Fruit fly (Drosophila melanogaster): ENCODE measurements around the gene del.

The del gene

dm6 chr2L:21166422-21166821 is 18.1 kb upstream of the del start (continued):
- TF ChIP-seq CG17328 (GFP tag; IDR thresholded peaks at IDR 0.05) (0 out of 2 replicates have a peak, but pooled peaks have one; percentile 5), CG34422 (GFP tag; IDR thresholded peaks at IDR 0.05) (peak; percentile 36; the same call in 1 of the 3 replicates), gro (GFP tag; optimal IDR thresholded peaks at IDR 0.05) (peak; percentile 41), CHES-1-like (GFP tag; optimal IDR thresholded peaks at IDR 0.05) (peak; percentile 25), CG12659 (GFP tag; optimal IDR thresholded peaks at IDR 0.05) (peak; percentile 21), zfh2 (GFP tag; optimal IDR thresholded peaks at IDR 0.05) (peak; percentile 31), CG33213 (GFP tag; optimal IDR thresholded peaks at IDR 0.05) (peak; percentile 7), dm (GFP tag; optimal IDR thresholded peaks at IDR 0.05) (peak; percentile 59), ssp (GFP tag; IDR thresholded peaks at IDR 0.05) (no peak), Camta (GFP tag; optimal IDR thresholded peaks at IDR 0.05) (no peak), Opbp (GFP tag; IDR thresholded peaks at IDR 0.05; ENCODE audit: partially characterized antibody) (peak; percentile 40; the same call in 1 of the 3 replicates), Rfx (GFP tag; IDR thresholded peaks at IDR 0.05) (peak; percentile 22; the same call in 1 of the 2 replicates), CG14014 (GFP tag; IDR thresholded peaks at IDR 0.05) (no peak), Dbx (GFP tag; IDR thresholded peaks at IDR 0.05) (no peak), Pdp1 (GFP tag; optimal IDR thresholded peaks at IDR 0.05) (peak in 1 of 2 experiments; percentile 99), MESR4 (GFP tag; optimal IDR thresholded peaks at IDR 0.05) (peak; percentile 82), C15 (GFP tag; IDR thresholded peaks at IDR 0.05) (no peak), CG10543 (GFP tag; optimal IDR thresholded peaks at IDR 0.05) (peak; percentile 23), lilli (GFP tag; optimal IDR thresholded peaks at IDR 0.05) (peak; percentile 13), row (GFP tag; IDR thresholded peaks at IDR 0.05) (peak; percentile 33; the same call in 1 of the 3 replicates), pzg (GFP tag; optimal IDR thresholded peaks at IDR 0.05) (peak; percentile 63), MBD-R2 (GFP tag; IDR thresholded peaks at IDR 0.05) (peak; percentile 80), hkb (optimal IDR thresholded peaks at IDR 0.05) (no peak), hkb (GFP tag; IDR thresholded peaks at IDR 0.05) (no peak), CG1233 (GFP tag; optimal IDR thresholded peaks at IDR 0.05) (no peak), tio (GFP tag; optimal IDR thresholded peaks at IDR 0.05) (no peak), Med (GFP tag) (peak; percentile 84), CG13624 (GFP tag; optimal IDR thresholded peaks at IDR 0.05) (peak; percentile 14), dimm (GFP tag; IDR thresholded peaks at IDR 0.05) (no peak), CG2120 (GFP tag; optimal IDR thresholded peaks at IDR 0.05) (peak; percentile 8), dpn (GFP tag; optimal IDR thresholded peaks at IDR 0.05) (no peak), CG11560 (tag; IDR thresholded peaks at IDR 0.05) (no peak), CG9437 (GFP tag; optimal IDR thresholded peaks at IDR 0.05) (no peak), Sox100B (GFP tag; optimal IDR thresholded peaks at IDR 0.05) (no peak), CG5245 (GFP tag; optimal IDR thresholded peaks at IDR 0.05) (no peak), ro (GFP tag; IDR thresholded peaks at IDR 0.05) (no peak), Oli (tag; optimal IDR thresholded peaks at IDR 0.05) (no peak), CG9817 (tag; optimal IDR thresholded peaks at IDR 0.05) (no peak), CG2116 (GFP tag; optimal IDR thresholded peaks at IDR 0.05) (peak; percentile 29), HHEX (GFP tag; optimal IDR thresholded peaks at IDR 0.05) (no peak), CoRest (tag; optimal IDR thresholded peaks at IDR 0.05) (peak; percentile 22), B-H2 (GFP tag; optimal IDR thresholded peaks at IDR 0.05) (peak; percentile 15), grau (tag; optimal IDR thresholded peaks at IDR 0.05) (peak; percentile 3), CG12391 (tag; optimal IDR thresholded peaks at IDR 0.05) (peak; percentile 0), CG10959 (GFP tag; IDR thresholded peaks at IDR 0.05) (no peak), insv (GFP tag; optimal IDR thresholded peaks at IDR 0.05) (no peak), zfh1 (GFP tag; IDR thresholded peaks at IDR 0.05) (no peak), Xrp1 (GFP tag; IDR thresholded peaks at IDR 0.05) (peak; percentile 29; the same call in 1 of the 2 replicates), tll (GFP tag; optimal IDR thresholded peaks at IDR 0.05) (no peak), Sin3A (optimal IDR thresholded peaks at IDR 0.05) (peak; percentile 23), CG7963 (GFP tag; IDR thresholded peaks at IDR 0.05; ENCODE audit: partially characterized antibody) (no peak), CG8089 (GFP tag; optimal IDR thresholded peaks at IDR 0.05) (no peak)
